Worm (Caenorhabditis elegans) whole organism, young adult: ENCODE results near the gene T21D9.2.

ENCODE experiments used
- B0019.2 ChIP-seq: fragments of 200-800 bp; sonication (Bioruptor generic); conservative IDR thresholded peaks from 2 replicates; pipeline ENCODE4 v1.3.6; 2022; ENCODE audit warnings: missing genetic modification reagents, missing genetic modification characterization, missing compliant biosample characterization
- F23B12.7 ChIP-seq: sonication (generic microtip); optimal IDR thresholded peaks from 2 replicates; lab custom pipeline; 2017; ENCODE audit warnings: missing genetic modification characterization, mild to moderate bottlenecking, missing compliant biosample characterization, antibody characterized with exemption, moderate library complexity; ENCODE audit not compliant: insufficient read depth
- F37B4.10 ChIP-seq: fragments of 200-800 bp; sonication (Bioruptor generic); IDR thresholded peaks from 2 replicates; pipeline ENCODE4 v1.3.6; 2022; ENCODE audit warnings: missing genetic modification characterization, missing compliant biosample characterization
- K11D2.4 ChIP-seq: fragments of 200-800 bp; sonication (Bioruptor generic); IDR thresholded peaks from 2 replicates; pipeline ENCODE4 v1.3.6; 2022; ENCODE audit warnings: missing genetic modification reagents, missing genetic modification characterization, missing compliant biosample characterization
- T07F8.4 ChIP-seq: sonication (generic microtip); optimal IDR thresholded peaks from 2 replicates; lab custom pipeline; 2016; ENCODE audit warnings: mild to moderate bottlenecking, missing genetic modification characterization, moderate library complexity, missing compliant biosample characterization
- T26A5.8 ChIP-seq: sonication (generic microtip); optimal IDR thresholded peaks from 2 replicates; lab custom pipeline; 2016; ENCODE audit warnings: missing genetic modification characterization, missing compliant biosample characterization
- Y56A3A.18 ChIP-seq: fragments of 200-800 bp; sonication (Bioruptor generic); IDR thresholded peaks from 2 replicates; pipeline ENCODE4 v1.3.6; 2022; ENCODE audit warnings: missing genetic modification reagents, missing genetic modification characterization, missing compliant biosample characterization
- Y79H2A.3 ChIP-seq: fragments of 200-800 bp; sonication (Bioruptor generic); conservative IDR thresholded peaks from 2 replicates; pipeline ENCODE4 v1.3.6; 2022; ENCODE audit warnings: missing genetic modification reagents, missing genetic modification characterization, missing compliant biosample characterization
- akir-1 ChIP-seq: fragments of 200-800 bp; sonication (Bioruptor generic); optimal IDR thresholded peaks from 2 replicates; lab custom pipeline; 2018; ENCODE audit warnings: mild to moderate bottlenecking, missing genetic modification characterization, moderate library complexity, missing compliant biosample characterization
- athp-1 ChIP-seq: sonication (generic microtip); optimal IDR thresholded peaks from 2 replicates; lab custom pipeline; 2017; ENCODE audit warnings: mild to moderate bottlenecking, missing genetic modification characterization, missing compliant biosample characterization
- attf-5 ChIP-seq: fragments of 200-800 bp; sonication (Bioruptor generic); optimal IDR thresholded peaks from 2 replicates; lab custom pipeline; 2018; ENCODE audit warnings: mild to moderate bottlenecking, missing genetic modification characterization, missing compliant biosample characterization
- attf-6 ChIP-seq: fragments of 200-800 bp; sonication (Bioruptor generic); IDR thresholded peaks from 2 replicates; pipeline ENCODE4 v1.3.6; 2022; ENCODE audit warnings: missing genetic modification reagents, missing genetic modification characterization, missing compliant biosample characterization
- bed-2 ChIP-seq: fragments of 200-800 bp; sonication (Bioruptor generic); IDR thresholded peaks from 2 replicates; pipeline ENCODE4 v1.3.6; 2022; ENCODE audit warnings: missing genetic modification reagents, missing genetic modification characterization, missing compliant biosample characterization
- ccch-3 ChIP-seq: fragments of 200-800 bp; sonication (Bioruptor generic); optimal IDR thresholded peaks from 2 replicates; lab custom pipeline; 2018; ENCODE audit warnings: mild to moderate bottlenecking, missing genetic modification characterization, missing compliant biosample characterization
- cebp-2 ChIP-seq: fragments of 200-800 bp; sonication (Bioruptor generic); IDR thresholded peaks from 2 replicates; pipeline ENCODE4 v1.3.6; 2022; ENCODE audit warnings: missing genetic modification characterization, missing compliant biosample characterization
- ceh-27 ChIP-seq: fragments of 200-800 bp; sonication (Bioruptor generic); optimal IDR thresholded peaks from 2 replicates; lab custom pipeline; 2018; ENCODE audit warnings: mild to moderate bottlenecking, missing genetic modification characterization, moderate library complexity, missing compliant biosample characterization
- ceh-79 ChIP-seq: sonication (generic microtip); optimal IDR thresholded peaks from 2 replicates; lab custom pipeline; 2017; ENCODE audit warnings: mild to moderate bottlenecking, missing genetic modification characterization, missing compliant biosample characterization
- dpff-1 ChIP-seq: sonication (generic microtip); optimal IDR thresholded peaks from 2 replicates; lab custom pipeline; 2017; ENCODE audit warnings: mild to moderate bottlenecking, missing genetic modification characterization, missing compliant biosample characterization
- efl-1 ChIP-seq: fragments of 150-350 bp; optimal IDR thresholded peaks from 2 replicates; lab custom pipeline; 2014; ENCODE audit warnings: missing biosample characterization, missing genetic modification reagents, missing genetic modification characterization
- egl-18 ChIP-seq: fragments of 200-800 bp; sonication (Bioruptor generic); IDR thresholded peaks from 2 replicates; pipeline ENCODE4 v1.3.6; 2022; ENCODE audit warnings: missing genetic modification reagents, missing genetic modification characterization, missing compliant biosample characterization
- him-1 ChIP-seq: sonication (generic microtip); optimal IDR thresholded peaks from 2 replicates; lab custom pipeline; 2016; ENCODE audit warnings: missing genotype, missing genetic modification reagents, missing genetic modification characterization, missing compliant biosample characterization
- hlh-12 ChIP-seq: sonication (generic microtip); optimal IDR thresholded peaks from 2 replicates; lab custom pipeline; 2016; ENCODE audit warnings: missing genetic modification characterization, missing compliant biosample characterization
- hlh-26 ChIP-seq: fragments of 200-800 bp; sonication (Bioruptor generic); conservative IDR thresholded peaks from 2 replicates; pipeline ENCODE4 v1.3.6; 2022; ENCODE audit warnings: missing genetic modification reagents, missing genetic modification characterization, missing compliant biosample characterization
- hmg-1.2 ChIP-seq: fragments of 200-800 bp; sonication (Bioruptor generic); IDR thresholded peaks from 2 replicates; pipeline ENCODE4 v1.3.6; 2022; ENCODE audit warnings: missing genetic modification reagents, missing genetic modification characterization, missing compliant biosample characterization
- hmg-20 ChIP-seq: fragments of 200-800 bp; sonication (Bioruptor generic); IDR thresholded peaks from 2 replicates; pipeline ENCODE4 v1.3.6; 2022; ENCODE audit warnings: missing genetic modification reagents, missing genetic modification characterization, missing compliant biosample characterization
- hsf-1 ChIP-seq: fragments of 200-800 bp; sonication (Bioruptor generic); IDR thresholded peaks from 2 replicates; pipeline ENCODE4 v1.3.6; 2022; ENCODE audit warnings: missing genetic modification reagents, missing genetic modification characterization, missing compliant biosample characterization
- lin-35 ChIP-seq, 3 experiments: fragments of 150-350 bp in 2 of 3; sonication (generic microtip) in 1 of 3; optimal IDR thresholded peaks; 2 replicates each; lab custom pipeline; 2014 to 2018; ENCODE audit warnings: missing biosample characterization in 3 of 3, missing genetic modification characterization in 3 of 3, missing genetic modification reagents in 3 of 3
- lir-1 ChIP-seq: fragments of 200-800 bp; sonication (Bioruptor generic); conservative IDR thresholded peaks from 2 replicates; pipeline ENCODE4 v1.3.6; 2022; ENCODE audit warnings: missing genetic modification reagents, missing genetic modification characterization, missing compliant biosample characterization
- lsl-1 ChIP-seq: fragments of 200-800 bp; sonication (Bioruptor generic); optimal IDR thresholded peaks from 2 replicates; lab custom pipeline; 2018; ENCODE audit warnings: mild to moderate bottlenecking, missing genetic modification characterization, moderate library complexity, missing compliant biosample characterization
- madf-10 ChIP-seq: sonication (generic microtip); optimal IDR thresholded peaks from 2 replicates; lab custom pipeline; 2016; ENCODE audit warnings: mild to moderate bottlenecking, missing genetic modification characterization, missing compliant biosample characterization
- mcd-1 ChIP-seq: fragments of 200-800 bp; sonication (Bioruptor generic); IDR thresholded peaks from 2 replicates; pipeline ENCODE4 v1.3.6; 2022; ENCODE audit warnings: missing genetic modification reagents, missing genetic modification characterization, missing compliant biosample characterization
- nhr-27 ChIP-seq: fragments of 200-800 bp; sonication (Bioruptor generic); optimal IDR thresholded peaks from 2 replicates; lab custom pipeline; 2018; ENCODE audit warnings: mild to moderate bottlenecking, missing genetic modification characterization, moderate library complexity, missing compliant biosample characterization
- nhr-90 ChIP-seq: sonication (generic microtip); optimal IDR thresholded peaks from 2 replicates; lab custom pipeline; 2016; ENCODE audit warnings: missing genotype, mild to moderate bottlenecking, missing genetic modification characterization, missing compliant biosample characterization
- pbrm-1 ChIP-seq: fragments of 200-800 bp; sonication (Bioruptor generic); IDR thresholded peaks from 2 replicates; pipeline ENCODE4 v1.3.6; 2022; ENCODE audit warnings: missing genetic modification reagents, missing genetic modification characterization, missing compliant biosample characterization
- pha-4 ChIP-seq: fragments of 150-350 bp; sonication (generic microtip); optimal IDR thresholded peaks from 2 replicates; lab custom pipeline; 2014; ENCODE audit warnings: missing biosample characterization, missing genetic modification reagents, missing genetic modification characterization
- rec-8 ChIP-seq, 2 experiments: sonication (generic microtip); optimal IDR thresholded peaks; 2 replicates each; lab custom pipeline; 2016; ENCODE audit warnings: mild to moderate bottlenecking in 2 of 2, missing genetic modification characterization in 2 of 2, missing genetic modification reagents in 2 of 2, missing genotype in 2 of 2, missing biosample characterization in 1 of 2, missing compliant biosample characterization in 1 of 2, moderate library complexity in 1 of 2
- rpc-1 ChIP-seq, 2 experiments: fragments of 150-350 bp in 1 of 2; sonication (generic microtip) in 1 of 2; optimal IDR thresholded peaks; 2 replicates each; lab custom pipeline; 2014 to 2018; ENCODE audit warnings: missing biosample characterization in 1 of 2, missing genetic modification characterization in 1 of 2, missing genetic modification reagents in 1 of 2, missing genotype in 1 of 2
- snpc-3.4 ChIP-seq: sonication (generic microtip); optimal IDR thresholded peaks from 2 replicates; lab custom pipeline; 2017; ENCODE audit warnings: missing genetic modification characterization, mild to moderate bottlenecking, missing compliant biosample characterization, antibody characterized with exemption, moderate library complexity, missing genotype, missing genetic modification reagents
- tlf-1 ChIP-seq: fragments of 200-800 bp; sonication (Bioruptor generic); optimal IDR thresholded peaks from 2 replicates; lab custom pipeline; 2018; ENCODE audit warnings: mild to moderate bottlenecking, missing genetic modification characterization, missing compliant biosample characterization
- unc-130 ChIP-seq: sonication (generic microtip); optimal IDR thresholded peaks from 2 replicates; lab custom pipeline; 2016; ENCODE audit warnings: missing genetic modification reagents, missing genetic modification characterization, missing compliant biosample characterization
- zfh-2 ChIP-seq: fragments of 200-800 bp; sonication (Bioruptor generic); conservative IDR thresholded peaks from 2 replicates; pipeline ENCODE4 v1.3.6; 2022; ENCODE audit warnings: missing genetic modification reagents, missing genetic modification characterization, missing compliant biosample characterization
- zim-3 ChIP-seq: sonication (generic microtip); optimal IDR thresholded peaks from 2 replicates; lab custom pipeline; 2017; ENCODE audit warnings: mild to moderate bottlenecking, missing genetic modification characterization, moderate library complexity, missing compliant biosample characterization
- ztf-25 ChIP-seq: fragments of 200-800 bp; sonication (Bioruptor generic); IDR thresholded peaks from 2 replicates; pipeline ENCODE4 v1.3.6; 2022; ENCODE audit warnings: missing genetic modification reagents, missing genetic modification characterization, missing compliant biosample characterization
- ztf-3 ChIP-seq: fragments of 200-800 bp; sonication (Bioruptor generic); optimal IDR thresholded peaks from 2 replicates; lab custom pipeline; 2018; ENCODE audit warnings: mild to moderate bottlenecking, missing genetic modification characterization, missing compliant biosample characterization

Gene T21D9.2

ce11 chrX:2131650-2132049 lies 34.9 kb upstream of the T21D9.2 start, which contains the start of gene F53B1.9:
Gene F53B1.9 (minus strand): TSS chrX:2131844.
- TF ChIP-seq madf-10 (no peak), hlh-26 (GFP tag; lab: Robert Waterston, UW) (no peak), Y79H2A.3 (GFP tag; lab: Robert Waterston, UW) (no peak), hsf-1 (GFP tag; lab: Robert Waterston, UW) (no peak), hmg-20 (GFP tag; lab: Robert Waterston, UW) (no peak), ztf-3 (GFP tag; lab: Kevin White, UChicago) (no peak), attf-6 (GFP tag; lab: Robert Waterston, UW) (no peak), lin-35 (GFP tag; optimal IDR thresholded peaks at IDR 0.05; lab: Kevin White, UChicago) (no peak), pha-4 (no peak), K11D2.4 (GFP tag; lab: Robert Waterston, UW) (no peak), mcd-1 (no peak), lsl-1 (GFP tag; lab: Kevin White, UChicago) (no peak), F37B4.10 (no peak), T07F8.4 (tag; lab: Kevin White, UChicago) (no peak)

ce11 chrX:2130141-2130540 lies 33.4 kb upstream of the T21D9.2 start, which contains the start of gene F53B1.8:
Gene F53B1.8 (minus strand): TSS chrX:2130241.
- no peak for TF ChIP-seq zfh-2 (GFP tag; lab: Robert Waterston, UW)

- TF ChIP-seq athp-1 (tag; lab: Kevin White, UChicago), result no peak
- TF ChIP-seq tlf-1, result no peak
- no peak for TF ChIP-seq rec-8 (tag; optimal IDR thresholded peaks at IDR 0.05; lab: Kevin White, UChicago)
- no peak for TF ChIP-seq K11D2.4 (GFP tag; lab: Robert Waterston, UW)
- TF ChIP-seq ccch-3 (GFP tag; lab: Kevin White, UChicago), result no peak
- TF ChIP-seq hlh-12 (tag; lab: Kevin White, UChicago), result no peak
- TF ChIP-seq snpc-3.4 (tag; lab: Kevin White, UChicago), result no peak
- no peak for TF ChIP-seq nhr-90 (tag; lab: Kevin White, UChicago)
- no peak for TF ChIP-seq lir-1 (GFP tag; lab: Robert Waterston, UW)
- no peak for TF ChIP-seq attf-5
- TF ChIP-seq pbrm-1 (GFP tag; lab: Robert Waterston, UW), result no peak
- no peak for TF ChIP-seq hsf-1 (GFP tag; lab: Robert Waterston, UW)
- TF ChIP-seq bed-2 (GFP tag; lab: Robert Waterston, UW), result no peak
- no peak for TF ChIP-seq nhr-27
- no peak for TF ChIP-seq him-1 (tag; lab: Kevin White, UChicago)
- TF ChIP-seq zim-3 (tag; lab: Kevin White, UChicago), result no peak
- no peak for TF ChIP-seq madf-10
- no peak for TF ChIP-seq T26A5.8
- no peak for TF ChIP-seq dpff-1 (tag; lab: Kevin White, UChicago)
Observed at ce11 chrX:2120961-2121360, 24.3 kb upstream of the T21D9.2 start, which contains the start of gene gpa-5. Gene gpa-5 (minus strand): TSS chrX:2121061.

- no peak for TF ChIP-seq dpff-1 (tag; lab: Kevin White, UChicago)
- no peak for TF ChIP-seq hmg-1.2 (GFP tag; lab: Robert Waterston, UW)
- TF ChIP-seq K11D2.4 (GFP tag; lab: Robert Waterston, UW), result no peak
- no peak for TF ChIP-seq B0019.2 (GFP tag; lab: Robert Waterston, UW)
- TF ChIP-seq nhr-27, result no peak
- TF ChIP-seq Y56A3A.18 (GFP tag; lab: Robert Waterston, UW), result no peak
- TF ChIP-seq efl-1 (GFP tag; lab: Kevin White, UChicago), result no peak
- no peak for TF ChIP-seq akir-1
- TF ChIP-seq egl-18, result no peak
- TF ChIP-seq ceh-27, result no peak
- no peak for TF ChIP-seq unc-130
- no peak for TF ChIP-seq cebp-2 (GFP tag; lab: Robert Waterston, UW)
- no peak for TF ChIP-seq F23B12.7
- no peak for TF ChIP-seq pbrm-1 (GFP tag; lab: Robert Waterston, UW)
- TF ChIP-seq ztf-25, result no peak
- no peak for TF ChIP-seq ceh-79 (tag; lab: Kevin White, UChicago)
- TF ChIP-seq rpc-1 (optimal IDR thresholded peaks at IDR 0.05; lab: Kevin White, UChicago), result no peak
- no peak for TF ChIP-seq rpc-1 (tag; optimal IDR thresholded peaks at IDR 0.05; lab: Kevin White, UChicago)
- TF ChIP-seq, all 124 proteins: peak for 0
Observed at ce11 chrX:2118162-2118561, 21.5 kb upstream of the T21D9.2 start, which contains the start of gene swip-10. Gene swip-10 (minus strand): TSS chrX:2118262.
